Fruit fly (Drosophila melanogaster) whole organism, pupa: ENCODE measurements around the gene comm3.

ENCODE experiments used
- CG10348 ChIP-seq: fragments of 200-800 bp; sonication (Bioruptor generic); IDR thresholded peaks from 2 replicates; pipeline ENCODE4 v1.3.6; 2022; ENCODE audit warnings: missing biosample characterization, missing genetic modification characterization
- CG15710 ChIP-seq: fragments of 200-800 bp; sonication (Bioruptor generic); optimal IDR thresholded peaks from 2 replicates; lab custom pipeline; 2018; ENCODE audit warnings: missing biosample characterization, mild to moderate bottlenecking, missing genetic modification characterization, moderate library complexity
- CG17806 ChIP-seq: fragments of 200-800 bp; sonication (Bioruptor generic); optimal IDR thresholded peaks from 2 replicates; lab custom pipeline; 2018; ENCODE audit warnings: missing biosample characterization, mild to moderate bottlenecking, missing genetic modification characterization, moderate library complexity
- CG4496 ChIP-seq: fragments of 200-800 bp; sonication (Bioruptor generic); IDR thresholded peaks from 3 replicates; pipeline ENCODE4 v1.3.6; 2022; ENCODE audit warnings: missing biosample characterization, missing genetic modification characterization
- D1 ChIP-seq: fragments of 200-800 bp; sonication (Bioruptor generic); optimal IDR thresholded peaks from 2 replicates; lab custom pipeline; 2018; ENCODE audit warnings: missing biosample characterization, mild to moderate bottlenecking, missing genetic modification characterization, moderate library complexity
- Pif1A ChIP-seq: fragments of 200-800 bp; sonication (Bioruptor generic); optimal IDR thresholded peaks from 3 replicates; lab custom pipeline; 2016; ENCODE audit warnings: missing biosample characterization, missing genetic modification characterization
- Snoo ChIP-seq: fragments of 200-800 bp; sonication (Bioruptor generic); optimal IDR thresholded peaks from 3 replicates; lab custom pipeline; 2017; ENCODE audit warnings: missing biosample characterization, mild to moderate bottlenecking, missing genetic modification characterization, inconsistent platforms
- gl ChIP-seq: fragments of 200-800 bp; sonication (Bioruptor generic); optimal IDR thresholded peaks from 2 replicates; lab custom pipeline; 2018; ENCODE audit warnings: missing biosample characterization, mild to moderate bottlenecking, missing genetic modification characterization

dm6 chr3L:15694406-15694805, 46.8 kb upstream of the comm3 start:
- TF ChIP-seq CG10348 (GFP tag; lab: Robert Waterston, UW) (no peak), Snoo (tag; lab: Kevin White, UChicago) (no peak), CG17806 (tag; lab: Kevin White, UChicago) (no peak), CG15710 (tag; lab: Kevin White, UChicago) (no peak), Pif1A (GFP tag; lab: Kevin White, UChicago) (no peak), CG4496 (GFP tag; lab: Robert Waterston, UW) (no peak), D1 (no peak), gl (tag; lab: Kevin White, UChicago) (no peak)
